Fruit fly (Drosophila melanogaster): ENCODE measurements around the gene daed.

daed gene

dm6 chr2L:2201107-2201561 is 15.0 kb downstream of the daed start (continued):
- TF ChIP-seq lmd (GFP tag; IDR thresholded peaks at IDR 0.05) (peak; percentile 68; the same call in 1 of the 2 replicates), CG31224 (GFP tag; IDR thresholded peaks at IDR 0.05) (no peak), HmgD (GFP tag; optimal IDR thresholded peaks at IDR 0.05) (no peak), gfzf (GFP tag; optimal IDR thresholded peaks at IDR 0.05) (no peak), CG11560 (tag; IDR thresholded peaks at IDR 0.05) (no peak), CG10654 (GFP tag; optimal IDR thresholded peaks at IDR 0.05) (peak; percentile 66), CG34224 (GFP tag; IDR thresholded peaks at IDR 0.05; ENCODE audit: partially characterized antibody) (no peak), Dp (GFP tag; optimal IDR thresholded peaks at IDR 0.05) (no peak), CG11696 (GFP tag; IDR thresholded peaks at IDR 0.05) (0 out of 2 replicates have a peak, but pooled peaks have one; percentile 21), Elba2 (GFP tag; optimal IDR thresholded peaks at IDR 0.05) (no peak), gro (GFP tag; optimal IDR thresholded peaks at IDR 0.05) (no peak), twi (tag; optimal IDR thresholded peaks at IDR 0.05) (peak; percentile 79), Sin3A (optimal IDR thresholded peaks at IDR 0.05) (no peak), tap (tag; optimal IDR thresholded peaks at IDR 0.05) (peak; percentile 85), shn (GFP tag; optimal IDR thresholded peaks at IDR 0.05) (peak; percentile 73), CG12299 (tag; optimal IDR thresholded peaks at IDR 0.05) (peak; percentile 64), CG1529 (GFP tag; optimal IDR thresholded peaks at IDR 0.05) (peak; percentile 91), CG18262 (tag; optimal IDR thresholded peaks at IDR 0.05) (peak; percentile 96), zfh2 (GFP tag; optimal IDR thresholded peaks at IDR 0.05) (no peak), Awh (GFP tag; IDR thresholded peaks at IDR 0.05) (peak; percentile 66), dpn (GFP tag; optimal IDR thresholded peaks at IDR 0.05) (peak; percentile 38 to 78), CG18764 (GFP tag; optimal IDR thresholded peaks at IDR 0.05) (peak; percentile 79), CG7372 (GFP tag; IDR thresholded peaks at IDR 0.05) (peak; percentile 28; the same call in 1 of the 2 replicates), E2f2 (GFP tag; IDR thresholded peaks at IDR 0.05) (peak; percentile 40; the same call in 1 of the 2 replicates), HLHmδ (GFP tag; optimal IDR thresholded peaks at IDR 0.05) (no peak), eyg (GFP tag; optimal IDR thresholded peaks at IDR 0.05) (peak; percentile 31), CG12659 (GFP tag; optimal IDR thresholded peaks at IDR 0.05) (peak; percentile 71), CG8944 (GFP tag; optimal IDR thresholded peaks at IDR 0.05) (peak; percentile 60), crc (GFP tag; optimal IDR thresholded peaks at IDR 0.05) (peak; percentile 42), Camta (GFP tag; optimal IDR thresholded peaks at IDR 0.05) (peak; percentile 75), croc (GFP tag; conservative IDR thresholded peaks at IDR 0.05) (peak; percentile 79), crp (GFP tag; optimal IDR thresholded peaks at IDR 0.05) (peak in 1 of 2 experiments; percentile 40), Max (GFP tag; optimal IDR thresholded peaks at IDR 0.05) (peak; percentile 81), CG3847 (GFP tag; IDR thresholded peaks at IDR 0.05) (peak; percentile 44), CG1233 (GFP tag; optimal IDR thresholded peaks at IDR 0.05) (peak; percentile 81), fd96Cb (tag; optimal IDR thresholded peaks at IDR 0.05) (peak; percentile 88), knrl (GFP tag; IDR thresholded peaks at IDR 0.05; ENCODE audit: partially characterized antibody) (0 out of 3 replicates have a peak, but pooled peaks have one; percentile 12), CG6683 (GFP tag; optimal IDR thresholded peaks at IDR 0.05) (peak; percentile 42), CG15011 (GFP tag; optimal IDR thresholded peaks at IDR 0.05) (peak; percentile 63), CG5953 (GFP tag; IDR thresholded peaks at IDR 0.05) (0 out of 2 replicates have a peak, but pooled peaks have one; percentile 39), H15 (GFP tag; IDR thresholded peaks at IDR 0.05) (peak; percentile 32; the same call in 2 of the 3 replicates), CG34422 (GFP tag; IDR thresholded peaks at IDR 0.05) (peak; percentile 80; the same call in 2 of the 3 replicates), bowl (GFP tag; IDR thresholded peaks at IDR 0.05) (no peak), CG10209 (GFP tag; optimal IDR thresholded peaks at IDR 0.05) (peak; percentile 84), CG10565 (GFP tag; optimal IDR thresholded peaks at IDR 0.05) (peak; percentile 44), wek (GFP tag; optimal IDR thresholded peaks at IDR 0.05) (peak; percentile 66), CG18011 (GFP tag; optimal IDR thresholded peaks at IDR 0.05) (no peak), lola (GFP tag; optimal IDR thresholded peaks at IDR 0.05) (peak in 1 of 3 experiments; percentile 97), aop (GFP tag; IDR thresholded peaks at IDR 0.05) (peak; percentile 73; the same call in 1 of the 2 replicates), CG11085 (GFP tag; IDR thresholded peaks at IDR 0.05) (no peak)
